Worm (Caenorhabditis elegans) whole organism, L3 larva: ENCODE data around the gene F02E11.3.

Experiments
- R02D3.7 ChIP-seq: fragments of 150-350 bp; optimal IDR thresholded peaks from 2 replicates; lab custom pipeline; 2014; ENCODE audit warnings: missing biosample characterization, missing genetic modification characterization
- aly-2 ChIP-seq: fragments of 150-350 bp; optimal IDR thresholded peaks from 2 replicates; lab custom pipeline; 2014; ENCODE audit warnings: missing biosample characterization, missing genetic modification characterization
- ama-1 ChIP-seq: fragments of 150-350 bp; optimal IDR thresholded peaks from 2 replicates; lab custom pipeline; 2018
- ceh-16 ChIP-seq: sonication (generic microtip); optimal IDR thresholded peaks from 2 replicates; lab custom pipeline; 2017; ENCODE audit warnings: missing biosample characterization, missing genetic modification characterization
- ceh-82 ChIP-seq: fragments of 150-350 bp; optimal IDR thresholded peaks from 2 replicates; lab custom pipeline; 2014; ENCODE audit warnings: missing biosample characterization, missing genetic modification characterization
- ceh-9 ChIP-seq: sonication (generic microtip); optimal IDR thresholded peaks from 2 replicates; lab custom pipeline; 2018; ENCODE audit warnings: missing biosample characterization, missing genetic modification characterization
- egl-27 ChIP-seq: sonication (generic microtip); optimal IDR thresholded peaks from 4 replicates; lab custom pipeline; 2017; ENCODE audit warnings: missing biosample characterization, missing genetic modification reagents, missing genetic modification characterization
- elt-2 ChIP-seq: sonication (generic microtip); optimal IDR thresholded peaks from 2 replicates; lab custom pipeline; 2016; ENCODE audit warnings: missing genetic modification reagents, mild to moderate bottlenecking, missing genetic modification characterization, missing compliant biosample characterization
- elt-3 ChIP-seq, 3 experiments: fragments of 150-350 bp in 1 of 3; sonication (generic microtip) in 2 of 3; optimal IDR thresholded peaks; 2 replicates in 2 of 3; 4 replicates in 1 of 3; lab custom pipeline; 2014 to 2017; ENCODE audit warnings: missing biosample characterization in 3 of 3, missing genetic modification characterization in 3 of 3
- fkh-2 ChIP-seq: fragments of 150-350 bp; optimal IDR thresholded peaks from 2 replicates; lab custom pipeline; 2014; ENCODE audit warnings: missing biosample characterization, missing genetic modification reagents, missing genetic modification characterization
- lin-15B ChIP-seq: fragments of 150-350 bp; optimal IDR thresholded peaks from 2 replicates; lab custom pipeline; 2014; ENCODE audit warnings: missing biosample characterization, missing genetic modification characterization
- lin-39 ChIP-seq: fragments of 150-350 bp; optimal IDR thresholded peaks from 2 replicates; lab custom pipeline; 2018; ENCODE audit warnings: missing biosample characterization, missing genetic modification reagents, missing genetic modification characterization
- lsy-12 ChIP-seq: sonication (generic microtip); optimal IDR thresholded peaks from 2 replicates; lab custom pipeline; 2016; ENCODE audit warnings: mild to moderate bottlenecking, missing genetic modification characterization, missing compliant biosample characterization
- mml-1 ChIP-seq: fragments of 150-350 bp; sonication (generic microtip); optimal IDR thresholded peaks from 3 replicates; lab custom pipeline; 2014; ENCODE audit warnings: missing biosample characterization, missing genetic modification characterization
- nfya-1 ChIP-seq: sonication (generic microtip); optimal IDR thresholded peaks from 2 replicates; lab custom pipeline; 2017; ENCODE audit warnings: missing genetic modification characterization, mild to moderate bottlenecking, missing compliant biosample characterization, antibody characterized with exemption, moderate library complexity; ENCODE audit not compliant: insufficient read depth
- nhr-12 ChIP-seq: fragments of 150-350 bp; optimal IDR thresholded peaks from 2 replicates; lab custom pipeline; 2014; ENCODE audit warnings: missing biosample characterization, missing genetic modification characterization
- nhr-23 ChIP-seq: fragments of 150-350 bp; optimal IDR thresholded peaks from 2 replicates; lab custom pipeline; 2014; ENCODE audit warnings: missing biosample characterization, missing genetic modification reagents, missing genetic modification characterization
- nhr-25 ChIP-seq: sonication (generic microtip); optimal IDR thresholded peaks from 2 replicates; lab custom pipeline; 2017; ENCODE audit warnings: missing biosample characterization, missing genetic modification characterization
- nhr-28 ChIP-seq: fragments of 150-350 bp; optimal IDR thresholded peaks from 2 replicates; lab custom pipeline; 2014; ENCODE audit warnings: missing biosample characterization, missing genetic modification characterization
- nhr-43 ChIP-seq: sonication (generic microtip); optimal IDR thresholded peaks from 2 replicates; lab custom pipeline; 2016; ENCODE audit warnings: mild to moderate bottlenecking, missing genetic modification characterization, missing compliant biosample characterization; ENCODE audit not compliant: poor library complexity, severe bottlenecking
- nhr-67 ChIP-seq: fragments of 150-350 bp; optimal IDR thresholded peaks from 2 replicates; lab custom pipeline; 2014; ENCODE audit warnings: missing biosample characterization, missing genetic modification characterization
- nhr-76 ChIP-seq: fragments of 150-350 bp; sonication (generic microtip); optimal IDR thresholded peaks from 5 replicates; lab custom pipeline; 2014; ENCODE audit warnings: missing biosample characterization, missing genetic modification characterization
- nhr-77 ChIP-seq: fragments of 150-350 bp; optimal IDR thresholded peaks from 2 replicates; lab custom pipeline; 2014; ENCODE audit warnings: missing biosample characterization, missing genetic modification characterization
- pqm-1 ChIP-seq: fragments of 150-350 bp; optimal IDR thresholded peaks from 2 replicates; lab custom pipeline; 2017; ENCODE audit warnings: missing biosample characterization, missing genetic modification characterization, inconsistent platforms
- sea-2 ChIP-seq: fragments of 150-350 bp; sonication (generic microtip); optimal IDR thresholded peaks from 4 replicates; lab custom pipeline; 2014; ENCODE audit warnings: missing biosample characterization, missing genetic modification reagents, missing genetic modification characterization
- snpc-4 ChIP-seq: fragments of 150-350 bp; optimal IDR thresholded peaks from 2 replicates; lab custom pipeline; 2014; ENCODE audit warnings: missing biosample characterization, missing genetic modification characterization
- tbx-2 ChIP-seq: sonication (generic microtip); optimal IDR thresholded peaks from 2 replicates; lab custom pipeline; 2016; ENCODE audit warnings: mild to moderate bottlenecking, missing genetic modification characterization, missing compliant biosample characterization
- unc-39 ChIP-seq: sonication (generic microtip); optimal IDR thresholded peaks from 4 replicates; lab custom pipeline; 2017; ENCODE audit warnings: missing biosample characterization, missing genetic modification characterization
- ztf-11 ChIP-seq: fragments of 150-350 bp; optimal IDR thresholded peaks from 2 replicates; lab custom pipeline; 2014; ENCODE audit warnings: missing biosample characterization, missing genetic modification characterization
- ztf-4 ChIP-seq: fragments of 150-350 bp; optimal IDR thresholded peaks from 2 replicates; lab custom pipeline; 2014; ENCODE audit warnings: missing biosample characterization, missing genetic modification characterization

F02E11.3 gene

ce11 chrII:3262504-3262903 lies 12.3 kb downstream of the F02E11.3 start, which contains the start of gene F02E11.2:
Gene F02E11.2 (plus strand): TSS chrII:3262804.
- TF ChIP-seq nhr-25 (no peak), lsy-12 (tag; lab: Kevin White, UChicago) (no peak), ztf-11 (tag; lab: Kevin White, UChicago) (no peak), nhr-23 (tag; lab: Kevin White, UChicago) (no peak)

- TF ChIP-seq lsy-12 (tag; lab: Kevin White, UChicago) (no peak), unc-39 (tag; lab: Kevin White, UChicago) (no peak), nfya-1 (tag; lab: Kevin White, UChicago) (no peak), nhr-28 (no peak), nhr-76 (tag; lab: Kevin White, UChicago) (no peak), mml-1 (no peak), sea-2 (GFP tag; lab: Kevin White, UChicago) (no peak), ama-1 (lab: Kevin White, UChicago) (no peak), fkh-2 (no peak), snpc-4 (tag; lab: Kevin White, UChicago) (no peak)
Measured at ce11 chrII:3259254-3259653, 15.6 kb downstream of the F02E11.3 start, which contains the start of gene gcy-19. Gene gcy-19 (minus strand): TSS chrII:3259354.

ce11 chrII:3251782-3252181 lies 23.0 kb downstream of the F02E11.3 start:
- no peak for TF ChIP-seq elt-2 (tag; lab: Kevin White, UChicago)

ce11 chrII:3250195-3250594 lies 24.6 kb downstream of the F02E11.3 start:
- TF ChIP-seq lin-39 (tag; lab: Kevin White, UChicago) = no peak
- no peak for TF ChIP-seq nhr-77 (tag; lab: Kevin White, UChicago)
- no peak for TF ChIP-seq nhr-28
- no peak for TF ChIP-seq lsy-12 (tag; lab: Kevin White, UChicago)
- TF ChIP-seq nhr-67 = no peak
- no peak for TF ChIP-seq pqm-1 (tag; lab: Kevin White, UChicago)
- TF ChIP-seq elt-3 (tag; optimal IDR thresholded peaks at IDR 0.05; lab: Kevin White, UChicago) = no peak
- no peak for TF ChIP-seq ceh-16
- no peak for TF ChIP-seq nhr-25
- TF ChIP-seq egl-27 = no peak
- no peak for TF ChIP-seq R02D3.7 (tag; lab: Kevin White, UChicago)
- no peak for TF ChIP-seq tbx-2 (tag; lab: Kevin White, UChicago)
- TF ChIP-seq elt-2 (tag; lab: Kevin White, UChicago) = no peak
- no peak for TF ChIP-seq mml-1
- no peak for TF ChIP-seq aly-2 (tag; lab: Kevin White, UChicago)
- TF ChIP-seq ceh-82 = no peak
- TF ChIP-seq nhr-43 = no peak
- no peak for TF ChIP-seq ama-1 (lab: Kevin White, UChicago)

ce11 chrII:3249406-3249805 lies 25.4 kb downstream of the F02E11.3 start, which contains the start of gene clec-124:
Gene clec-124 (plus strand): TSS chrII:3249706.
- TF ChIP-seq lin-15B (tag; lab: Kevin White, UChicago) (no peak), ama-1 (lab: Kevin White, UChicago) (no peak), ztf-4 (tag; lab: Kevin White, UChicago) (no peak), nhr-43 (no peak), elt-2 (tag; lab: Kevin White, UChicago) (no peak)

ce11 chrII:3248043-3248718 lies 26.6 kb downstream of the F02E11.3 start, which contains the start of the genes fbxc-50 and C17F4.2:
Gene fbxc-50 (minus strand): TSS chrII:3248123.
Gene C17F4.2 (plus strand): TSS chrII:3248668.
- TF ChIP-seq egl-27 (no peak), nhr-77 (tag; lab: Kevin White, UChicago) (no peak), nhr-23 (tag; lab: Kevin White, UChicago) (no peak), aly-2 (tag; lab: Kevin White, UChicago) (no peak), ceh-82 (no peak), ceh-9 (tag; lab: Kevin White, UChicago) (no peak), nhr-43 (no peak), nhr-12 (tag; lab: Kevin White, UChicago) (no peak)
